Fruit fly (Drosophila melanogaster): Measurements from ENCODE around the gene Atg8b.

DNA sequence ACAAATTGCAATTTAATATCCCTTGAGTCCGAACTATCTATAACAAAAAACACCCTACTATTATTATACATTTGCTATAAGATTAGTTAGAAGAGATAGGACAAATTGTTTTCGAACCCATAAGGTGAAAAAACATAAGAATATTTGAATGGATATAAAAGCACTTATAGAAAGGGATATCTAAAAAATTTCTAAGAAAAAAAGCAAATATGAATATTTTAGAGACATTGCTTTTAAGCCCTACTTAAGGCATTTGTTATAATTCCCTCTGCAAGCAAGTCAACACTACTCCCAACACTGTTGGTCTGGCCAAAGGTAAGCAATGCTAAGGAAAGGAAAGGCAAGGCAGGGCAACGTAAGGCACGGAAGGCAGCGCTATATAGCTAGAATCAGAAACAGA, 14.4 kb downstream of the Atg8b start:
- TF ChIP-seq CG10631 (GFP tag; optimal IDR thresholded peaks at IDR 0.05): no peak
- no peak for TF ChIP-seq CG6854 (GFP tag; optimal IDR thresholded peaks at IDR 0.05)
- TF ChIP-seq vri (GFP tag; optimal IDR thresholded peaks at IDR 0.05): no peak
- no peak for TF ChIP-seq CG32006 (GFP tag; optimal IDR thresholded peaks at IDR 0.05)
- no peak for TF ChIP-seq Ets96B (tag; optimal IDR thresholded peaks at IDR 0.05)
- no peak for TF ChIP-seq CG7368 (GFP tag; optimal IDR thresholded peaks at IDR 0.05)
- no peak for TF ChIP-seq CG16779 (tag; optimal IDR thresholded peaks at IDR 0.05)
- no peak for TF ChIP-seq Blimp-1 (GFP tag; optimal IDR thresholded peaks at IDR 0.05)
